Worm (Caenorhabditis elegans) whole organism, L4/young adult: ENCODE measurements around the gene baz-2.

Experiments used
- W03F9.2 ChIP-seq: fragments of 150-350 bp; optimal IDR thresholded peaks from 2 replicates; lab custom pipeline; 2014; ENCODE audit warnings: missing biosample characterization, missing genetic modification characterization
- dao-5 ChIP-seq: sonication (generic microtip); optimal IDR thresholded peaks from 2 replicates; lab custom pipeline; 2016; ENCODE audit warnings: missing genotype, missing genetic modification characterization, moderate library complexity, missing compliant biosample characterization
- him-1 ChIP-seq: sonication (generic microtip); optimal IDR thresholded peaks from 2 replicates; lab custom pipeline; 2016; ENCODE audit warnings: missing genotype, missing genetic modification reagents, missing genetic modification characterization, missing compliant biosample characterization

ce11 chrIII:7641337-7641736 lies 14.5 kb downstream of the baz-2 start:
- TF ChIP-seq him-1 (tag; lab: Kevin White, UChicago) (no peak), dao-5 (tag; lab: Kevin White, UChicago) (no peak), W03F9.2 (tag; lab: Kevin White, UChicago) (no peak)
